Worm (Caenorhabditis elegans) whole organism, young adult: ENCODE measurements around the gene F49E11.2.

ENCODE experiments used
- B0336.3 ChIP-seq: fragments of 200-800 bp; sonication (Bioruptor generic); IDR thresholded peaks from 2 replicates; pipeline ENCODE4 v1.3.6; 2022; ENCODE audit warnings: missing genetic modification characterization, missing compliant biosample characterization
- T07F8.4 ChIP-seq: sonication (generic microtip); optimal IDR thresholded peaks from 2 replicates; lab custom pipeline; 2016; ENCODE audit warnings: mild to moderate bottlenecking, missing genetic modification characterization, moderate library complexity, missing compliant biosample characterization
- Y67H2A.10 ChIP-seq: fragments of 200-800 bp; sonication (Bioruptor generic); conservative IDR thresholded peaks from 2 replicates; pipeline ENCODE4 v1.3.6; 2022; ENCODE audit warnings: missing genetic modification reagents, missing genetic modification characterization, missing compliant biosample characterization
- ama-1 ChIP-seq, 3 experiments: fragments of 150-350 bp in 1 of 3; sonication (generic microtip) in 2 of 3; optimal IDR thresholded peaks; 2 replicates each; lab custom pipeline; 2014 to 2018; ENCODE audit warnings: missing biosample characterization in 2 of 3, missing genetic modification characterization in 2 of 3, missing genetic modification reagents in 2 of 3
- ccch-3 ChIP-seq: fragments of 200-800 bp; sonication (Bioruptor generic); optimal IDR thresholded peaks from 2 replicates; lab custom pipeline; 2018; ENCODE audit warnings: mild to moderate bottlenecking, missing genetic modification characterization, missing compliant biosample characterization
- die-1 ChIP-seq: sonication (generic microtip); optimal IDR thresholded peaks from 2 replicates; lab custom pipeline; 2016; ENCODE audit warnings: missing genotype, mild to moderate bottlenecking, missing genetic modification characterization, missing compliant biosample characterization
- lag-1 ChIP-seq: fragments of 200-800 bp; sonication (Bioruptor generic); IDR thresholded peaks from 2 replicates; pipeline ENCODE4 v1.3.6; 2022; ENCODE audit warnings: missing genetic modification reagents, missing genetic modification characterization, missing compliant biosample characterization
- lin-35 ChIP-seq, 3 experiments: fragments of 150-350 bp in 2 of 3; sonication (generic microtip) in 1 of 3; optimal IDR thresholded peaks; 2 replicates each; lab custom pipeline; 2014 to 2018; ENCODE audit warnings: missing biosample characterization in 3 of 3, missing genetic modification characterization in 3 of 3, missing genetic modification reagents in 3 of 3
- lir-1 ChIP-seq: fragments of 200-800 bp; sonication (Bioruptor generic); conservative IDR thresholded peaks from 2 replicates; pipeline ENCODE4 v1.3.6; 2022; ENCODE audit warnings: missing genetic modification reagents, missing genetic modification characterization, missing compliant biosample characterization
- lsl-1 ChIP-seq: fragments of 200-800 bp; sonication (Bioruptor generic); optimal IDR thresholded peaks from 2 replicates; lab custom pipeline; 2018; ENCODE audit warnings: mild to moderate bottlenecking, missing genetic modification characterization, moderate library complexity, missing compliant biosample characterization
- nfya-2 ChIP-seq: fragments of 200-800 bp; sonication (Bioruptor generic); IDR thresholded peaks from 2 replicates; pipeline ENCODE4 v1.3.6; 2022; ENCODE audit warnings: missing genetic modification reagents, missing genetic modification characterization, missing compliant biosample characterization
- sea-2 ChIP-seq: fragments of 200-800 bp; sonication (Bioruptor generic); IDR thresholded peaks from 2 replicates; pipeline ENCODE4 v1.3.6; 2022; ENCODE audit warnings: missing genetic modification characterization, missing compliant biosample characterization

ce11 chrIV:13082836-13083763, 44.3 kb upstream of the F49E11.2 start:
- TF ChIP-seq lsl-1 (no peak), lir-1 (GFP tag; lab: Robert Waterston, UW) (no peak), B0336.3 (GFP tag; lab: Robert Waterston, UW) (0 out of 2 replicates have a peak, but pooled peaks have one; percentile 20), Y67H2A.10 (GFP tag; lab: Robert Waterston, UW) (no peak), die-1 (tag; lab: Kevin White, UChicago) (no peak), lin-35 (GFP tag; optimal IDR thresholded peaks at IDR 0.05; lab: Kevin White, UChicago) (peak in 1 of 3 experiments; percentile 50), lag-1 (GFP tag; lab: Robert Waterston, UW) (no peak), nfya-2 (GFP tag; lab: Robert Waterston, UW) (no peak), ama-1 (optimal IDR thresholded peaks at IDR 0.05; lab: Kevin White, UChicago) (no peak), ama-1 (GFP tag; optimal IDR thresholded peaks at IDR 0.05; lab: Kevin White, UChicago) (no peak), ccch-3 (GFP tag; lab: Kevin White, UChicago) (no peak), T07F8.4 (tag; lab: Kevin White, UChicago) (no peak), sea-2 (GFP tag; lab: Robert Waterston, UW) (no peak)
